Fruit fly (Drosophila melanogaster) whole organism, embryonic: ENCODE measurements around the gene Ilp5.

Experiments
- Bdp1 ChIP-seq: fragments of 200-800 bp; sonication (Bioruptor generic); optimal IDR thresholded peaks from 3 replicates; lab custom pipeline; 2016; ENCODE audit warnings: missing biosample characterization, missing genetic modification characterization
- CG10267 ChIP-seq: fragments of 200-800 bp; sonication (Bioruptor generic); optimal IDR thresholded peaks from 2 replicates; lab custom pipeline; 2018; ENCODE audit warnings: missing biosample characterization, mild to moderate bottlenecking, missing genetic modification characterization, moderate library complexity
- CG11456 ChIP-seq: fragments of 200-800 bp; sonication (Bioruptor generic); IDR thresholded peaks from 3 replicates; pipeline ENCODE4 v1.3.6; 2022; ENCODE audit warnings: missing biosample characterization, missing genetic modification characterization
- CG11723 ChIP-seq: fragments of 200-800 bp; sonication (Bioruptor generic); optimal IDR thresholded peaks from 2 replicates; lab custom pipeline; 2017; ENCODE audit warnings: missing biosample characterization, mild to moderate bottlenecking, missing genetic modification characterization
- CG13296 ChIP-seq: fragments of 200-800 bp; sonication (Bioruptor generic); optimal IDR thresholded peaks from 3 replicates; lab custom pipeline; 2018; ENCODE audit warnings: missing biosample characterization, mild to moderate bottlenecking, missing genetic modification characterization
- CG15601 ChIP-seq: fragments of 200-800 bp; sonication (Bioruptor generic); optimal IDR thresholded peaks from 3 replicates; lab custom pipeline; 2019; ENCODE audit warnings: missing biosample characterization, mild to moderate bottlenecking, missing genetic modification characterization, moderate library complexity
- CG17361 ChIP-seq: fragments of 200-800 bp; sonication (Bioruptor generic); IDR thresholded peaks from 3 replicates; pipeline ENCODE4 v1.3.6; 2022; ENCODE audit warnings: missing biosample characterization, missing genetic modification characterization
- CG17612 ChIP-seq: fragments of 200-800 bp; sonication (Bioruptor generic); IDR thresholded peaks from 2 replicates; pipeline ENCODE4 v1.3.6; 2022; ENCODE audit warnings: missing biosample characterization, missing genetic modification characterization
- CG17912 ChIP-seq: fragments of 200-800 bp; sonication (Bioruptor generic); optimal IDR thresholded peaks from 2 replicates; lab custom pipeline; 2018; ENCODE audit warnings: missing biosample characterization, mild to moderate bottlenecking, missing genetic modification characterization
- CG31224 ChIP-seq: fragments of 200-800 bp; sonication (Bioruptor generic); IDR thresholded peaks from 2 replicates; pipeline ENCODE4 v1.3.6; 2022; ENCODE audit warnings: missing biosample characterization, missing genetic modification characterization
- CG31365 ChIP-seq: fragments of 200-800 bp; sonication (Bioruptor generic); optimal IDR thresholded peaks from 2 replicates; lab custom pipeline; 2018; ENCODE audit warnings: missing biosample characterization, mild to moderate bottlenecking, missing genetic modification characterization
- CG32532 ChIP-seq: fragments of 200-800 bp; sonication (Bioruptor generic); IDR thresholded peaks from 2 replicates; pipeline ENCODE4 v1.3.6; 2022; ENCODE audit warnings: missing biosample characterization, missing genetic modification characterization
- CG4820 ChIP-seq: fragments of 200-800 bp; sonication (Bioruptor generic); optimal IDR thresholded peaks from 3 replicates; lab custom pipeline; 2016; ENCODE audit warnings: missing biosample characterization, missing genetic modification characterization
- CG5245 ChIP-seq: fragments of 200-800 bp; sonication (Bioruptor generic); optimal IDR thresholded peaks from 3 replicates; lab custom pipeline; 2016; ENCODE audit warnings: missing biosample characterization, missing genetic modification characterization
- CG6683 ChIP-seq: fragments of 200-800 bp; sonication (Bioruptor generic); optimal IDR thresholded peaks from 2 replicates; lab custom pipeline; 2017; ENCODE audit warnings: missing biosample characterization, mild to moderate bottlenecking, missing genetic modification characterization, missing genetic modification reagents
- CG6791 ChIP-seq: fragments of 200-800 bp; sonication (Bioruptor generic); IDR thresholded peaks from 3 replicates; pipeline ENCODE4 v1.3.6; 2022; ENCODE audit warnings: missing biosample characterization, missing genetic modification characterization; ENCODE audit not compliant: partially characterized antibody
- CG7372 ChIP-seq: fragments of 200-800 bp; sonication (Bioruptor generic); IDR thresholded peaks from 2 replicates; pipeline ENCODE4 v1.3.6; 2022; ENCODE audit warnings: missing biosample characterization, missing genetic modification characterization
- Chrac-16 ChIP-seq: fragments of 200-800 bp; sonication (Bioruptor generic); optimal IDR thresholded peaks from 3 replicates; lab custom pipeline; 2016; ENCODE audit warnings: missing biosample characterization, missing genetic modification characterization
- Doc3 ChIP-seq: fragments of 200-800 bp; sonication (Bioruptor generic); IDR thresholded peaks from 3 replicates; pipeline ENCODE4 v1.3.6; 2022; ENCODE audit warnings: missing biosample characterization, missing genetic modification characterization; ENCODE audit not compliant: partially characterized antibody
- ERR ChIP-seq: fragments of 200-800 bp; sonication (Bioruptor generic); optimal IDR thresholded peaks from 2 replicates; lab custom pipeline; 2016; ENCODE audit warnings: missing biosample characterization, missing genetic modification characterization
- Gsc ChIP-seq: fragments of 200-800 bp; sonication (Bioruptor generic); IDR thresholded peaks from 2 replicates; pipeline ENCODE4 v1.3.6; 2022; ENCODE audit warnings: missing biosample characterization, missing genetic modification characterization
- HLHmδ ChIP-seq: fragments of 200-800 bp; sonication (Bioruptor generic); optimal IDR thresholded peaks from 2 replicates; lab custom pipeline; 2018; ENCODE audit warnings: missing biosample characterization, mild to moderate bottlenecking, missing genetic modification characterization, moderate library complexity
- NFAT ChIP-seq: fragments of 200-800 bp; sonication (Bioruptor generic); IDR thresholded peaks from 2 replicates; pipeline ENCODE4 v1.3.6; 2022; ENCODE audit warnings: missing biosample characterization, missing genetic modification characterization
- PHDP ChIP-seq: fragments of 200-800 bp; sonication (Bioruptor generic); optimal IDR thresholded peaks from 3 replicates; lab custom pipeline; 2018; ENCODE audit warnings: missing biosample characterization, mild to moderate bottlenecking, missing genetic modification characterization, moderate library complexity
- Ssrp ChIP-seq: fragments of 200-800 bp; sonication (Bioruptor generic); optimal IDR thresholded peaks from 2 replicates; lab custom pipeline; 2018; ENCODE audit warnings: missing biosample characterization, mild to moderate bottlenecking, missing genetic modification characterization, moderate library complexity
- Vsx1 ChIP-seq: fragments of 200-800 bp; sonication (Bioruptor generic); optimal IDR thresholded peaks from 2 replicates; lab custom pipeline; 2017; ENCODE audit warnings: missing biosample characterization, mild to moderate bottlenecking, missing genetic modification characterization, missing genetic modification reagents
- ato ChIP-seq: fragments of 200-800 bp; sonication (Bioruptor generic); IDR thresholded peaks from 2 replicates; pipeline ENCODE4 v1.3.6; 2022; ENCODE audit warnings: missing biosample characterization, missing genetic modification characterization; ENCODE audit not compliant: partially characterized antibody
- bigmax ChIP-seq: fragments of 200-800 bp; sonication (Bioruptor generic); optimal IDR thresholded peaks from 2 replicates; lab custom pipeline; 2018; ENCODE audit warnings: missing biosample characterization, mild to moderate bottlenecking, missing genetic modification characterization
- br ChIP-seq: fragments of >200 bp; optimal IDR thresholded peaks from 2 replicates; lab custom pipeline; 2017
- cato ChIP-seq: fragments of 200-800 bp; sonication (Bioruptor generic); optimal IDR thresholded peaks from 2 replicates; lab custom pipeline; 2016; ENCODE audit warnings: missing biosample characterization, missing genetic modification characterization, borderline replicate concordance
- dm ChIP-seq: fragments of 200-800 bp; sonication (Bioruptor generic); optimal IDR thresholded peaks from 3 replicates; lab custom pipeline; 2016; ENCODE audit warnings: missing biosample characterization, missing genetic modification characterization
- ems ChIP-seq: fragments of 200-800 bp; sonication (Bioruptor generic); optimal IDR thresholded peaks from 3 replicates; lab custom pipeline; 2016; ENCODE audit warnings: missing biosample characterization, missing genetic modification characterization
- exex ChIP-seq: fragments of 200-800 bp; sonication (Bioruptor generic); optimal IDR thresholded peaks from 4 replicates; lab custom pipeline; 2018; ENCODE audit warnings: missing biosample characterization, mild to moderate bottlenecking, missing genetic modification characterization, moderate library complexity
- grau ChIP-seq: fragments of 200-800 bp; optimal IDR thresholded peaks from 3 replicates; lab custom pipeline; 2019; ENCODE audit warnings: missing biosample characterization, mild to moderate bottlenecking, missing genetic modification characterization, moderate library complexity
- gt ChIP-seq: fragments of 200-800 bp; sonication (Bioruptor generic); IDR thresholded peaks from 2 replicates; pipeline ENCODE4 v1.3.6; 2022; ENCODE audit warnings: missing biosample characterization, missing genetic modification characterization
- hb ChIP-seq: fragments of 200-800 bp; sonication (Bioruptor generic); IDR thresholded peaks from 3 replicates; pipeline ENCODE4 v1.3.6; 2022; ENCODE audit warnings: missing biosample characterization, missing genetic modification characterization; ENCODE audit not compliant: partially characterized antibody
- kah ChIP-seq: fragments of 200-800 bp; sonication (Bioruptor generic); optimal IDR thresholded peaks from 2 replicates; lab custom pipeline; 2018; ENCODE audit warnings: missing biosample characterization, mild to moderate bottlenecking, missing genetic modification characterization
- knrl ChIP-seq: fragments of 200-800 bp; sonication (Bioruptor generic); IDR thresholded peaks from 3 replicates; pipeline ENCODE4 v1.3.6; 2022; ENCODE audit warnings: missing biosample characterization, missing genetic modification characterization; ENCODE audit not compliant: partially characterized antibody
- lola ChIP-seq, 3 experiments: fragments of >200 bp in 2 of 3; fragments of 200-800 bp in 1 of 3; sonication (Bioruptor generic) in 1 of 3; optimal IDR thresholded peaks; 2 replicates each; lab custom pipeline; 2017 to 2019; ENCODE audit warnings: missing biosample characterization in 3 of 3, missing genetic modification characterization in 3 of 3, mild to moderate bottlenecking in 1 of 3, moderate library complexity in 1 of 3
- luna ChIP-seq: fragments of 200-800 bp; sonication (Bioruptor generic); optimal IDR thresholded peaks from 2 replicates; lab custom pipeline; 2016; ENCODE audit warnings: missing biosample characterization, missing genetic modification characterization
- nom ChIP-seq: fragments of 200-800 bp; sonication (Bioruptor generic); optimal IDR thresholded peaks from 2 replicates; lab custom pipeline; 2017; ENCODE audit warnings: missing biosample characterization, missing genetic modification characterization, mild to moderate bottlenecking, moderate library complexity, missing genetic modification reagents
- pfk ChIP-seq: fragments of 200-800 bp; sonication (Bioruptor generic); optimal IDR thresholded peaks from 2 replicates; lab custom pipeline; 2018; ENCODE audit warnings: missing biosample characterization, mild to moderate bottlenecking, missing genetic modification characterization, moderate library complexity
- psq ChIP-seq: fragments of 200-800 bp; sonication (Bioruptor generic); optimal IDR thresholded peaks from 2 replicates; lab custom pipeline; 2017; ENCODE audit warnings: missing biosample characterization, missing genetic modification characterization
- ro ChIP-seq: fragments of 200-800 bp; sonication (Bioruptor generic); IDR thresholded peaks from 2 replicates; pipeline ENCODE4 v1.3.6; 2022; ENCODE audit warnings: missing biosample characterization, missing genetic modification characterization
- shn ChIP-seq: fragments of 200-800 bp; sonication (Bioruptor generic); optimal IDR thresholded peaks from 3 replicates; lab custom pipeline; 2016; ENCODE audit warnings: missing biosample characterization, missing genetic modification characterization
- tna ChIP-seq: fragments of 200-800 bp; sonication (Bioruptor generic); IDR thresholded peaks from 2 replicates; pipeline ENCODE4 v1.3.6; 2022; ENCODE audit warnings: missing biosample characterization, missing genetic modification characterization; ENCODE audit not compliant: partially characterized antibody
- usp ChIP-seq: fragments of >200 bp; optimal IDR thresholded peaks from 2 replicates; lab custom pipeline; 2017; ENCODE audit warnings: missing biosample characterization, missing genetic modification characterization
- vvl ChIP-seq: fragments of 200-800 bp; sonication (Bioruptor generic); IDR thresholded peaks from 2 replicates; pipeline ENCODE4 v1.3.6; 2022; ENCODE audit warnings: missing biosample characterization, missing genetic modification characterization
- zen2 ChIP-seq: fragments of 200-800 bp; sonication (Bioruptor generic); IDR thresholded peaks from 3 replicates; pipeline ENCODE4 v1.3.6; 2022; ENCODE audit warnings: missing biosample characterization, missing genetic modification characterization; ENCODE audit not compliant: partially characterized antibody

Gene Ilp5

dm6 chr3L:9856430-9857218, 32.9 kb upstream of the Ilp5 start (continued):
- TF ChIP-seq PHDP (tag; lab: Kevin White, UChicago) = peak; percentile 87
- TF ChIP-seq usp (GFP tag; lab: Kevin White, UChicago) = no peak
- no peak for TF ChIP-seq Doc3
- TF ChIP-seq CG10267 (tag; lab: Kevin White, UChicago) = peak; percentile 84
- peak; percentile 14 for TF ChIP-seq CG17912 (GFP tag; lab: Kevin White, UChicago)
- TF ChIP-seq luna (GFP tag; lab: Kevin White, UChicago) = no peak
- peak; percentile 72 for TF ChIP-seq CG32532 (GFP tag; lab: Robert Waterston, UW)
- peak; percentile 88 for TF ChIP-seq CG15601
- no peak for TF ChIP-seq zen2
- peak; percentile 18 for TF ChIP-seq exex
- no peak for TF ChIP-seq knrl (GFP tag; lab: Robert Waterston, UW)
- no peak for TF ChIP-seq ems (GFP tag; lab: Kevin White, UChicago)
- TF ChIP-seq CG11723 (GFP tag; lab: Kevin White, UChicago) = peak; percentile 38
- peak; percentile 62 for TF ChIP-seq CG7372 (GFP tag; lab: Robert Waterston, UW)
- TF ChIP-seq Chrac-16 = peak; percentile 74
- no peak for TF ChIP-seq ato (GFP tag; lab: Robert Waterston, UW)
- no peak for TF ChIP-seq Bdp1
- TF ChIP-seq CG17361 = peak; percentile 73
- peak; percentile 79 for TF ChIP-seq CG4820 (GFP tag; lab: Kevin White, UChicago)
- TF ChIP-seq Vsx1 (GFP tag; lab: Kevin White, UChicago) = peak; percentile 62
- TF ChIP-seq CG6791 (GFP tag; lab: Robert Waterston, UW) = no peak
- TF ChIP-seq psq (GFP tag; lab: Kevin White, UChicago) = peak; percentile 70
- no peak for TF ChIP-seq tna (GFP tag; lab: Robert Waterston, UW)
- no peak for TF ChIP-seq bigmax (GFP tag; lab: Kevin White, UChicago)
- 0 out of 3 replicates have a peak, but pooled peaks have one; percentile 49 for TF ChIP-seq CG11456
- TF ChIP-seq nom (GFP tag; lab: Kevin White, UChicago) = peak; percentile 9
- TF ChIP-seq CG31224 (GFP tag; lab: Robert Waterston, UW) = peak; percentile 61
- no peak for TF ChIP-seq hb (GFP tag; lab: Robert Waterston, UW)
- TF ChIP-seq pfk = no peak
- TF ChIP-seq gt (GFP tag; lab: Robert Waterston, UW) = peak; percentile 82
- no peak for TF ChIP-seq shn (GFP tag; lab: Kevin White, UChicago)
- peak in 1 of 3 experiments; percentile 92 for TF ChIP-seq lola (GFP tag; optimal IDR thresholded peaks at IDR 0.05; lab: Kevin White, UChicago)
- peak; percentile 86 for TF ChIP-seq grau (tag; lab: Kevin White, UChicago)
- peak; percentile 66 for TF ChIP-seq ro (GFP tag; lab: Robert Waterston, UW)
- TF ChIP-seq Ssrp = peak; percentile 89
- TF ChIP-seq NFAT (GFP tag; lab: Robert Waterston, UW) = peak; percentile 46; the same call in 1 of the 2 replicates
- TF ChIP-seq ERR (GFP tag; lab: Kevin White, UChicago) = no peak
- peak; percentile 49; the same call in 1 of the 2 replicates for TF ChIP-seq CG17612
- TF ChIP-seq vvl (GFP tag; lab: Robert Waterston, UW) = peak; percentile 94
- peak; percentile 45 for TF ChIP-seq CG13296 (GFP tag; lab: Kevin White, UChicago)
- TF ChIP-seq br = no peak
- no peak; the same call in 1 of the 2 replicates for TF ChIP-seq Gsc (GFP tag; lab: Robert Waterston, UW)
- no peak for TF ChIP-seq dm
- peak; percentile 29 for TF ChIP-seq CG6683 (GFP tag; lab: Kevin White, UChicago)
- TF ChIP-seq cato = peak; percentile 65
- TF ChIP-seq kah (GFP tag; lab: Kevin White, UChicago) = peak; percentile 14
- no peak for TF ChIP-seq HLHmδ (GFP tag; lab: Kevin White, UChicago)
- TF ChIP-seq CG31365 = no peak
- TF ChIP-seq CG5245 (GFP tag; lab: Kevin White, UChicago) = peak; percentile 69
